Fruit fly (Drosophila melanogaster) whole organism, embryonic: Measurements from ENCODE around the gene CG17593.

Experiments used
- CG10321 ChIP-seq: fragments of 200-800 bp; sonication (Bioruptor generic); IDR thresholded peaks from 2 replicates; pipeline ENCODE4 v1.3.6; 2022; ENCODE audit warnings: missing biosample characterization, missing genetic modification characterization
- CG10431 ChIP-seq: fragments of 200-800 bp; sonication (Bioruptor generic); optimal IDR thresholded peaks from 3 replicates; lab custom pipeline; 2018; ENCODE audit warnings: missing biosample characterization, mild to moderate bottlenecking, missing genetic modification characterization
- CG11504 ChIP-seq: fragments of 200-800 bp; sonication (Bioruptor generic); optimal IDR thresholded peaks from 3 replicates; lab custom pipeline; 2019; ENCODE audit warnings: missing biosample characterization, mild to moderate bottlenecking, missing genetic modification characterization, moderate library complexity
- CG12155 ChIP-seq: fragments of 200-800 bp; sonication (Bioruptor generic); optimal IDR thresholded peaks from 3 replicates; lab custom pipeline; 2016; ENCODE audit warnings: missing biosample characterization, missing genetic modification characterization
- CG12744 ChIP-seq: fragments of 200-800 bp; sonication (Bioruptor generic); optimal IDR thresholded peaks from 2 replicates; lab custom pipeline; 2016; ENCODE audit warnings: missing biosample characterization, missing genetic modification characterization
- CG13123 ChIP-seq: fragments of 200-800 bp; sonication (Bioruptor generic); optimal IDR thresholded peaks from 2 replicates; lab custom pipeline; 2016; ENCODE audit warnings: missing biosample characterization, missing genetic modification characterization
- CG14667 ChIP-seq: fragments of 200-800 bp; sonication (Bioruptor generic); IDR thresholded peaks from 2 replicates; pipeline ENCODE4 v1.3.6; 2022; ENCODE audit warnings: missing biosample characterization, missing genetic modification characterization
- CG15269 ChIP-seq: fragments of 200-800 bp; sonication (Bioruptor generic); optimal IDR thresholded peaks from 2 replicates; lab custom pipeline; 2018; ENCODE audit warnings: missing biosample characterization, mild to moderate bottlenecking, missing genetic modification characterization, moderate library complexity
- CG15601 ChIP-seq: fragments of 200-800 bp; sonication (Bioruptor generic); optimal IDR thresholded peaks from 3 replicates; lab custom pipeline; 2019; ENCODE audit warnings: missing biosample characterization, mild to moderate bottlenecking, missing genetic modification characterization, moderate library complexity
- CG1603 ChIP-seq: fragments of 200-800 bp; sonication (Bioruptor generic); optimal IDR thresholded peaks from 2 replicates; lab custom pipeline; 2019; ENCODE audit warnings: missing biosample characterization, mild to moderate bottlenecking, missing genetic modification characterization, moderate library complexity
- CG16779 ChIP-seq: fragments of 200-800 bp; sonication (Bioruptor generic); IDR thresholded peaks from 2 replicates; pipeline ENCODE4 v1.3.6; 2022; ENCODE audit warnings: missing biosample characterization, missing genetic modification characterization
- CG17385 ChIP-seq: fragments of 200-800 bp; sonication (Bioruptor generic); optimal IDR thresholded peaks from 3 replicates; lab custom pipeline; 2018; ENCODE audit warnings: missing biosample characterization, mild to moderate bottlenecking, missing genetic modification characterization
- CG3065 ChIP-seq: fragments of 200-800 bp; sonication (Bioruptor generic); optimal IDR thresholded peaks from 2 replicates; lab custom pipeline; 2016; ENCODE audit warnings: missing biosample characterization, missing genetic modification characterization
- CG43689 ChIP-seq: fragments of 200-800 bp; sonication (Bioruptor generic); IDR thresholded peaks from 2 replicates; pipeline ENCODE4 v1.3.6; 2022; ENCODE audit warnings: missing biosample characterization, missing genetic modification characterization
- CG4617 ChIP-seq: fragments of 200-800 bp; sonication (Bioruptor generic); optimal IDR thresholded peaks from 3 replicates; lab custom pipeline; 2016; ENCODE audit warnings: missing biosample characterization, missing genetic modification characterization, borderline replicate concordance
- CG7357 ChIP-seq: fragments of 200-800 bp; sonication (Bioruptor generic); IDR thresholded peaks from 3 replicates; pipeline ENCODE4 v1.3.6; 2022; ENCODE audit warnings: missing biosample characterization, missing genetic modification characterization
- CG8089 ChIP-seq: fragments of 200-800 bp; sonication (Bioruptor generic); optimal IDR thresholded peaks from 3 replicates; lab custom pipeline; 2016; ENCODE audit warnings: missing biosample characterization, missing genetic modification characterization
- CrebB ChIP-seq: fragments of 200-800 bp; sonication (Bioruptor generic); optimal IDR thresholded peaks from 3 replicates; lab custom pipeline; 2018; ENCODE audit warnings: missing biosample characterization, mild to moderate bottlenecking, missing genetic modification characterization
- D19B ChIP-seq: fragments of 200-800 bp; sonication (Bioruptor generic); optimal IDR thresholded peaks from 2 replicates; lab custom pipeline; 2017; ENCODE audit warnings: missing biosample characterization, mild to moderate bottlenecking, missing genetic modification characterization
- Gug ChIP-seq: fragments of 200-800 bp; sonication (Bioruptor generic); IDR thresholded peaks from 4 replicates; pipeline ENCODE4 v1.3.6; 2022; ENCODE audit warnings: missing biosample characterization, missing genetic modification characterization
- H15 ChIP-seq: fragments of 200-800 bp; sonication (Bioruptor generic); IDR thresholded peaks from 3 replicates; pipeline ENCODE4 v1.3.6; 2022; ENCODE audit warnings: missing biosample characterization, missing genetic modification characterization
- Hr3 ChIP-seq: fragments of 200-800 bp; sonication (Bioruptor generic); optimal IDR thresholded peaks from 3 replicates; lab custom pipeline; 2016; ENCODE audit warnings: missing biosample characterization, missing genetic modification characterization
- Lpt ChIP-seq: fragments of >200 bp; optimal IDR thresholded peaks from 2 replicates; lab custom pipeline; 2018; ENCODE audit warnings: missing biosample characterization, missing genetic modification characterization
- MTF-1 ChIP-seq: fragments of 200-800 bp; sonication (Bioruptor generic); optimal IDR thresholded peaks from 2 replicates; lab custom pipeline; 2018; ENCODE audit warnings: missing biosample characterization, mild to moderate bottlenecking, missing genetic modification characterization, borderline replicate concordance
- NFAT ChIP-seq: fragments of 200-800 bp; sonication (Bioruptor generic); IDR thresholded peaks from 2 replicates; pipeline ENCODE4 v1.3.6; 2022; ENCODE audit warnings: missing biosample characterization, missing genetic modification characterization
- Nf-YA ChIP-seq: fragments of 200-800 bp; sonication (Bioruptor generic); IDR thresholded peaks from 2 replicates; pipeline ENCODE4 v1.3.6; 2022; ENCODE audit warnings: missing biosample characterization, missing genetic modification characterization
- PHDP ChIP-seq: fragments of 200-800 bp; sonication (Bioruptor generic); optimal IDR thresholded peaks from 3 replicates; lab custom pipeline; 2018; ENCODE audit warnings: missing biosample characterization, mild to moderate bottlenecking, missing genetic modification characterization, moderate library complexity
- Ptx1 ChIP-seq: fragments of 200-800 bp; sonication (Bioruptor generic); IDR thresholded peaks from 2 replicates; pipeline ENCODE4 v1.3.6; 2022; ENCODE audit warnings: missing biosample characterization, missing genetic modification characterization
- Sox102F ChIP-seq: fragments of 200-800 bp; sonication (Bioruptor generic); optimal IDR thresholded peaks from 2 replicates; lab custom pipeline; 2018; ENCODE audit warnings: missing biosample characterization, mild to moderate bottlenecking, missing genetic modification characterization, moderate library complexity
- Sry-δ ChIP-seq: fragments of 200-800 bp; sonication (Bioruptor generic); optimal IDR thresholded peaks from 2 replicates; lab custom pipeline; 2016; ENCODE audit warnings: missing biosample characterization, missing genetic modification characterization
- Stat92E ChIP-seq, 3 experiments: fragments of >200 bp in 2 of 3; fragments of 200-800 bp in 1 of 3; sonication (Bioruptor generic) in 1 of 3; optimal IDR thresholded peaks; 2 replicates each; lab custom pipeline; 2017 to 2019; ENCODE audit warnings: missing biosample characterization in 3 of 3, missing genetic modification characterization in 3 of 3, mild to moderate bottlenecking in 1 of 3, moderate library complexity in 1 of 3
- Vsx1 ChIP-seq: fragments of 200-800 bp; sonication (Bioruptor generic); optimal IDR thresholded peaks from 2 replicates; lab custom pipeline; 2017; ENCODE audit warnings: missing biosample characterization, mild to moderate bottlenecking, missing genetic modification characterization, missing genetic modification reagents
- amos ChIP-seq: fragments of 200-800 bp; sonication (Bioruptor generic); IDR thresholded peaks from 2 replicates; pipeline ENCODE4 v1.3.6; 2022; ENCODE audit warnings: missing biosample characterization, missing genetic modification characterization; ENCODE audit not compliant: partially characterized antibody
- bab2 ChIP-seq: fragments of 200-800 bp; sonication (Bioruptor generic); optimal IDR thresholded peaks from 2 replicates; lab custom pipeline; 2016; ENCODE audit warnings: missing biosample characterization, missing genetic modification characterization
- bbx ChIP-seq: fragments of 200-800 bp; sonication (Bioruptor generic); IDR thresholded peaks from 2 replicates; pipeline ENCODE4 v1.3.6; 2022; ENCODE audit warnings: missing biosample characterization, missing genetic modification characterization; ENCODE audit not compliant: partially characterized antibody
- dysf ChIP-seq: fragments of 200-800 bp; sonication (Bioruptor generic); IDR thresholded peaks from 3 replicates; pipeline ENCODE4 v1.3.6; 2022; ENCODE audit warnings: missing biosample characterization, missing genetic modification characterization
- gce ChIP-seq: fragments of 200-800 bp; sonication (Bioruptor generic); IDR thresholded peaks from 3 replicates; pipeline ENCODE4 v1.3.6; 2022; ENCODE audit warnings: missing biosample characterization, missing genetic modification characterization
- ind ChIP-seq: fragments of 200-800 bp; sonication (Bioruptor generic); optimal IDR thresholded peaks from 3 replicates; lab custom pipeline; 2016; ENCODE audit warnings: missing biosample characterization, missing genetic modification characterization
- insv ChIP-seq, 2 experiments: fragments of 200-800 bp; sonication (Bioruptor generic); optimal IDR thresholded peaks; 3 replicates each; lab custom pipeline; 2016 to 2018; ENCODE audit warnings: missing biosample characterization in 2 of 2, missing genetic modification characterization in 2 of 2
- maf-S ChIP-seq: fragments of 200-800 bp; sonication (Bioruptor generic); optimal IDR thresholded peaks from 2 replicates; lab custom pipeline; 2016; ENCODE audit warnings: missing biosample characterization, missing genetic modification characterization
- nerfin-1 ChIP-seq: fragments of 200-800 bp; sonication (Bioruptor generic); optimal IDR thresholded peaks from 3 replicates; lab custom pipeline; 2019; ENCODE audit warnings: missing biosample characterization, mild to moderate bottlenecking, missing genetic modification characterization, moderate library complexity
- oc ChIP-seq: fragments of 200-800 bp; sonication (Bioruptor generic); optimal IDR thresholded peaks from 2 replicates; lab custom pipeline; 2018; ENCODE audit warnings: missing biosample characterization, mild to moderate bottlenecking, missing genetic modification characterization, moderate library complexity
- odd ChIP-seq: fragments of 200-800 bp; sonication (Bioruptor generic); optimal IDR thresholded peaks from 2 replicates; lab custom pipeline; 2017; ENCODE audit warnings: missing biosample characterization, mild to moderate bottlenecking, missing genetic modification characterization
- pfk ChIP-seq: fragments of 200-800 bp; sonication (Bioruptor generic); optimal IDR thresholded peaks from 2 replicates; lab custom pipeline; 2018; ENCODE audit warnings: missing biosample characterization, mild to moderate bottlenecking, missing genetic modification characterization, moderate library complexity
- pzg ChIP-seq: fragments of 200-800 bp; sonication (Bioruptor generic); optimal IDR thresholded peaks from 3 replicates; lab custom pipeline; 2018; ENCODE audit warnings: missing biosample characterization, mild to moderate bottlenecking, missing genetic modification characterization, moderate library complexity
- sim ChIP-seq: fragments of 200-800 bp; sonication (Bioruptor generic); IDR thresholded peaks from 2 replicates; pipeline ENCODE4 v1.3.6; 2022; ENCODE audit warnings: missing biosample characterization, missing genetic modification characterization
- tin ChIP-seq: fragments of 200-800 bp; sonication (Bioruptor generic); optimal IDR thresholded peaks from 3 replicates; lab custom pipeline; 2016; ENCODE audit warnings: missing biosample characterization, missing genetic modification characterization
- toy ChIP-seq: fragments of 200-800 bp; sonication (Bioruptor generic); IDR thresholded peaks from 2 replicates; pipeline ENCODE4 v1.3.6; 2022; ENCODE audit warnings: missing biosample characterization, missing genetic modification characterization
- vvl ChIP-seq: fragments of 200-800 bp; sonication (Bioruptor generic); IDR thresholded peaks from 2 replicates; pipeline ENCODE4 v1.3.6; 2022; ENCODE audit warnings: missing biosample characterization, missing genetic modification characterization

The CG17593 gene

dm6 chr2L:3507209-3508164, 7.2 kb upstream of the CG17593 start, which contains the start of gene tim (continued):
- no peak for TF ChIP-seq gce (GFP tag; lab: Robert Waterston, UW)
- TF ChIP-seq CG16779 (GFP tag; lab: Robert Waterston, UW): no peak
- TF ChIP-seq vvl (GFP tag; lab: Robert Waterston, UW): peak; percentile 46
- TF ChIP-seq CG12744 (GFP tag; lab: Kevin White, UChicago): no peak
- no peak for TF ChIP-seq insv (GFP tag; optimal IDR thresholded peaks at IDR 0.05; lab: Kevin White, UChicago)
- TF ChIP-seq CG10431 (GFP tag; lab: Kevin White, UChicago): no peak
- TF ChIP-seq Nf-YA (GFP tag; lab: Robert Waterston, UW): 0 out of 2 replicates have a peak, but pooled peaks have one; percentile 15
- TF ChIP-seq CG3065: no peak
- 0 out of 3 replicates have a peak, but pooled peaks have one; percentile 36 for TF ChIP-seq dysf (GFP tag; lab: Robert Waterston, UW)
- no peak for TF ChIP-seq CG14667
- TF ChIP-seq CG43689 (GFP tag; lab: Robert Waterston, UW): no peak
- TF ChIP-seq Sry-δ (GFP tag; lab: Kevin White, UChicago): no peak
- TF ChIP-seq Ptx1: peak; percentile 62; the same call in 1 of the 2 replicates
- no peak for TF ChIP-seq CrebB (tag; lab: Kevin White, UChicago)
- no peak for TF ChIP-seq bab2 (GFP tag; lab: Kevin White, UChicago)
- TF ChIP-seq Stat92E (GFP tag; optimal IDR thresholded peaks at IDR 0.05; lab: Kevin White, UChicago): no peak
- TF ChIP-seq oc (tag; lab: Kevin White, UChicago): no peak
- TF ChIP-seq CG4617 (GFP tag; lab: Kevin White, UChicago): no peak
- peak; percentile 44 for TF ChIP-seq CG17385 (GFP tag; lab: Kevin White, UChicago)
- no peak for TF ChIP-seq toy (GFP tag; lab: Robert Waterston, UW)
- no peak for TF ChIP-seq CG12155
- no peak for TF ChIP-seq amos (GFP tag; lab: Robert Waterston, UW)
- TF ChIP-seq MTF-1 (GFP tag; lab: Kevin White, UChicago): no peak
- TF ChIP-seq CG15269 (tag; lab: Kevin White, UChicago): no peak
- no peak for TF ChIP-seq CG7357 (GFP tag; lab: Robert Waterston, UW)
- 0 out of 2 replicates have a peak, but pooled peaks have one; percentile 16 for TF ChIP-seq NFAT (GFP tag; lab: Robert Waterston, UW)
- TF ChIP-seq Vsx1 (GFP tag; lab: Kevin White, UChicago): no peak
- TF ChIP-seq D19B (GFP tag; lab: Kevin White, UChicago): no peak
- TF ChIP-seq CG10321 (GFP tag; lab: Robert Waterston, UW): no peak
- no peak for TF ChIP-seq CG1603 (tag; lab: Kevin White, UChicago)
- peak; percentile 76 for TF ChIP-seq CG11504 (tag; lab: Kevin White, UChicago)
- TF ChIP-seq Hr3: peak; percentile 20
- TF ChIP-seq CG13123 (GFP tag; lab: Kevin White, UChicago): no peak
- no peak for TF ChIP-seq nerfin-1 (tag; lab: Kevin White, UChicago)
- peak; percentile 77 for TF ChIP-seq Sox102F (GFP tag; lab: Kevin White, UChicago)
- peak; percentile 28 for TF ChIP-seq ind (GFP tag; lab: Kevin White, UChicago)
- TF ChIP-seq H15 (GFP tag; lab: Robert Waterston, UW): no peak
- no peak for TF ChIP-seq sim (GFP tag; lab: Robert Waterston, UW)
- TF ChIP-seq maf-S: no peak
- peak; percentile 66 for TF ChIP-seq PHDP
- peak; percentile 5 for TF ChIP-seq tin (GFP tag; lab: Kevin White, UChicago)
- peak; percentile 36 for TF ChIP-seq odd (GFP tag; lab: Kevin White, UChicago)
- no peak for TF ChIP-seq Gug (GFP tag; lab: Robert Waterston, UW)
- no peak for TF ChIP-seq CG8089 (GFP tag; lab: Kevin White, UChicago)
- TF ChIP-seq pzg: no peak
- TF ChIP-seq pfk (GFP tag; lab: Kevin White, UChicago): no peak
- no peak for TF ChIP-seq Lpt (GFP tag; lab: Kevin White, UChicago)
- TF ChIP-seq bbx (GFP tag; lab: Robert Waterston, UW): peak; percentile 57
- no peak for TF ChIP-seq CG15601 (tag; lab: Kevin White, UChicago)
